Worm (Caenorhabditis elegans): ENCODE data around the gene K06A4.6.

DNA sequence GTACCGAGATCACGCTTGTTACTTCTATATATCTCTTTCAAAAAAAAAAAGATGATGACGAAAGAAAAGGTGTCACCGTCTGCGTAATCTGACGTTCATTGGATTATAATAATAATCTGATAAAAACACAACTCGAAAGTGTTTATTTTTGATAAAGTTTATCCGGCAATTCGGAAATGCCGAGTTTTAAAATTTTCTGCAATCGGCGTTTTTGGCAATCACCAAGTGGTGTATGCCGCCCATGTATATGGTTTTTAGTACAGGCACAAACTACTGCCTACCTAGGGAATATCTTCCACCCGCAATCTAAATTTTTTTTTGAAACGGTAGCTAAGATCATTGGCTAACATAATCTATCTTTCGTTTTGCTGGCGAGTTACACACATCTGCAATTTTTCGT is 6.5 kb downstream of the K06A4.6 start:
- no peak for TF ChIP-seq dpl-1 (GFP tag; optimal IDR thresholded peaks at IDR 0.05)
- TF ChIP-seq mep-1 (tag; optimal IDR thresholded peaks at IDR 0.05), result no peak
